Fruit fly (Drosophila melanogaster): ENCODE measurements around the gene Cpr72Ec.

Cpr72Ec gene

DNA sequence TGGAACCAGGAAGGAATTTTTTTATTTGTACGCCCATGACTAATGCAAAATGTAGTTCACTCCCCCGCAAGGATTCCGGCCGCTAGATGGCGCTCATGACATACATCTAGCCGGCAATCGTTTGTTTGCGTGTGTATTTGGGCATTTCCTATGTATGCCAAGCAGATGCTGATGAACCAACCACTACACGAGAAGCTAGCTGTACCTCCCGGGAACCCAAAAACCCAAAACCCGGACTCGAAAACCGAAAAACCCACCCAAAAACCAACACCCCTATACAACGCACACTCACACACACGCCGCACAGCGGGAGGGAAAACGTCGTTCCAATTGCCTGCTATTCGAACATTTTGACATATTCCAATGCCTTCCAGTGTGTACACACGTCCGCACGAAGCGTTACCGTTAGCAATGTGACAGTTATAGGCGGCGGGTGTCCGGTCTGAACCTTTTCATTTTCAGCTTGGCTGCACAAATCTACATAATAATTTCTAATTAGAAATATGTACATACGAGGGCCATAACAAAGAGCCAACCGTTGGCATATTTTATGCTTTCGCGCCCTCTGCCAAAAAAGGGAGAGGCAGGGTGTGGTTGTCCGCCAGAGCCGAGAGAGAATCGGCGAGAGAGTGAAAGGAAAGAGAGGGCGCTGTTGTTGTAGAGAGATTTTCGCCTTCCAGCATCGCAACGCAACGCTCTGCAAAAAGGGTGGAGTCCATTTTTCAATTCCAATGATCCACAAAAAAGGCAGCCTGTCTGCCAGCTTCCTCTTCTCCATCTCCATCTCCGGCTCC lies 40.9 kb upstream of the Cpr72Ec start (continued):
- TF ChIP-seq CG4730 (GFP tag; IDR thresholded peaks at IDR 0.05) (no peak), CG2129 (GFP tag; IDR thresholded peaks at IDR 0.05; ENCODE audit: partially characterized antibody) (no peak), Atf-2 (GFP tag; optimal IDR thresholded peaks at IDR 0.05) (no peak), CG4360 (GFP tag; IDR thresholded peaks at IDR 0.05) (peak; percentile 84), bbx (GFP tag; IDR thresholded peaks at IDR 0.05; ENCODE audit: partially characterized antibody) (0 out of 2 replicates have a peak, but pooled peaks have one; percentile 28), Nf-YC (tag; optimal IDR thresholded peaks at IDR 0.05) (peak; percentile 5), Meics (GFP tag; optimal IDR thresholded peaks at IDR 0.05) (no peak), CG8359 (GFP tag; optimal IDR thresholded peaks at IDR 0.05; ENCODE audit: borderline replicate concordance) (no peak), CG6254 (GFP tag; optimal IDR thresholded peaks at IDR 0.05) (no peak), Hey (tag; optimal IDR thresholded peaks at IDR 0.05) (peak; percentile 68), stc (GFP tag; IDR thresholded peaks at IDR 0.05) (no peak), twi (tag; optimal IDR thresholded peaks at IDR 0.05) (peak; percentile 90), psq (GFP tag; optimal IDR thresholded peaks at IDR 0.05) (no peak), seq (GFP tag; IDR thresholded peaks at IDR 0.05) (peak; percentile 49; the same call in 1 of the 2 replicates), lmd (GFP tag; IDR thresholded peaks at IDR 0.05) (no peak), CG15073 (GFP tag; optimal IDR thresholded peaks at IDR 0.05) (no peak), CG3838 (GFP tag; optimal IDR thresholded peaks at IDR 0.05) (no peak), CG7556 (GFP tag; optimal IDR thresholded peaks at IDR 0.05) (no peak), Usf (GFP tag; optimal IDR thresholded peaks at IDR 0.05) (no peak), mam (GFP tag; optimal IDR thresholded peaks at IDR 0.05) (no peak), repo (GFP tag; optimal IDR thresholded peaks at IDR 0.05) (no peak), CG4282 (GFP tag; optimal IDR thresholded peaks at IDR 0.05) (no peak), Xbp1 (GFP tag; optimal IDR thresholded peaks at IDR 0.05) (no peak), Abd-B (GFP tag; optimal IDR thresholded peaks at IDR 0.05) (no peak), unpg (GFP tag; optimal IDR thresholded peaks at IDR 0.05) (no peak), sd (tag; optimal IDR thresholded peaks at IDR 0.05) (peak; percentile 36), CG10543 (GFP tag; optimal IDR thresholded peaks at IDR 0.05) (peak; percentile 25), CG30431 (GFP tag; optimal IDR thresholded peaks at IDR 0.05) (no peak), Hmx (GFP tag; optimal IDR thresholded peaks at IDR 0.05) (no peak), YL-1 (GFP tag; optimal IDR thresholded peaks at IDR 0.05) (peak; percentile 31), salm (tag; optimal IDR thresholded peaks at IDR 0.05) (no peak), CG2199 (GFP tag; IDR thresholded peaks at IDR 0.05) (peak; percentile 84; the same call in 2 of the 3 replicates), CG10147 (GFP tag; optimal IDR thresholded peaks at IDR 0.05) (no peak), sima (GFP tag; optimal IDR thresholded peaks at IDR 0.05) (no peak), ap (GFP tag; IDR thresholded peaks at IDR 0.05) (no peak), CG3163 (GFP tag; optimal IDR thresholded peaks at IDR 0.05) (no peak), CG12391 (tag; optimal IDR thresholded peaks at IDR 0.05) (no peak), HLH3B (GFP tag; IDR thresholded peaks at IDR 0.05) (no peak), ara (GFP tag; IDR thresholded peaks at IDR 0.05) (0 out of 2 replicates have a peak, but pooled peaks have one; percentile 36), ftz-f1 (GFP tag; optimal IDR thresholded peaks at IDR 0.05) (no peak), sim (GFP tag; IDR thresholded peaks at IDR 0.05) (no peak), gsb-n (tag; optimal IDR thresholded peaks at IDR 0.05) (peak; percentile 68), CG3847 (GFP tag; IDR thresholded peaks at IDR 0.05) (no peak), nerfin-2 (GFP tag; IDR thresholded peaks at IDR 0.05; ENCODE audit: partially characterized antibody) (no peak), unc-4 (GFP tag; IDR thresholded peaks at IDR 0.05; ENCODE audit: partially characterized antibody) (no peak), dm (GFP tag; optimal IDR thresholded peaks at IDR 0.05) (no peak), h (optimal IDR thresholded peaks at IDR 0.05) (no peak), gsb (GFP tag; IDR thresholded peaks at IDR 0.05) (no peak), CrebB (tag; optimal IDR thresholded peaks at IDR 0.05) (no peak), CG1602 (GFP tag; optimal IDR thresholded peaks at IDR 0.05) (no peak)
